Fruit fly (Drosophila melanogaster) whole organism, prepupa: ENCODE results near the gene CG1578.

Experiments used
- CG10631 ChIP-seq: fragments of 200-800 bp; sonication (Bioruptor generic); optimal IDR thresholded peaks from 2 replicates; lab custom pipeline; 2016; ENCODE audit warnings: missing biosample characterization, missing genetic modification characterization
- CG10669 ChIP-seq: fragments of 200-800 bp; sonication (Bioruptor generic); optimal IDR thresholded peaks from 3 replicates; lab custom pipeline; 2018; ENCODE audit warnings: missing biosample characterization, mild to moderate bottlenecking, missing genetic modification characterization, moderate library complexity
- CG11294 ChIP-seq: fragments of 200-800 bp; sonication (Bioruptor generic); IDR thresholded peaks from 2 replicates; pipeline ENCODE4 v1.3.6; 2022; ENCODE audit warnings: missing biosample characterization, missing genetic modification characterization
- CG15336 ChIP-seq: fragments of 200-800 bp; sonication (Bioruptor generic); IDR thresholded peaks from 2 replicates; pipeline ENCODE4 v1.3.6; 2022; ENCODE audit warnings: missing biosample characterization, missing genetic modification characterization
- CG1621 ChIP-seq: fragments of 200-800 bp; sonication (Bioruptor generic); optimal IDR thresholded peaks from 3 replicates; lab custom pipeline; 2018; ENCODE audit warnings: missing biosample characterization, mild to moderate bottlenecking, missing genetic modification characterization
- CG3032 ChIP-seq: fragments of 200-800 bp; optimal IDR thresholded peaks from 2 replicates; lab custom pipeline; 2019; ENCODE audit warnings: missing biosample characterization, mild to moderate bottlenecking, missing genetic modification characterization, moderate library complexity
- CG32006 ChIP-seq: fragments of 200-800 bp; sonication (Bioruptor generic); optimal IDR thresholded peaks from 3 replicates; lab custom pipeline; 2017; ENCODE audit warnings: missing biosample characterization, mild to moderate bottlenecking, missing genetic modification characterization
- CG34406 ChIP-seq: fragments of 200-800 bp; sonication (Bioruptor generic); optimal IDR thresholded peaks from 3 replicates; lab custom pipeline; 2016; ENCODE audit warnings: missing biosample characterization, missing genetic modification characterization
- CG3919 ChIP-seq: fragments of 200-800 bp; sonication (Bioruptor generic); optimal IDR thresholded peaks from 3 replicates; lab custom pipeline; 2016; ENCODE audit warnings: missing biosample characterization, missing genetic modification characterization
- CG4318 ChIP-seq: fragments of 200-800 bp; sonication (Bioruptor generic); optimal IDR thresholded peaks from 3 replicates; lab custom pipeline; 2017; ENCODE audit warnings: missing biosample characterization, mild to moderate bottlenecking, missing genetic modification characterization
- CG6163 ChIP-seq: fragments of 200-800 bp; sonication (Bioruptor generic); IDR thresholded peaks from 3 replicates; pipeline ENCODE4 v1.3.6; 2022; ENCODE audit warnings: missing biosample characterization, missing genetic modification characterization
- CG6276 ChIP-seq: fragments of 200-800 bp; sonication (Bioruptor generic); optimal IDR thresholded peaks from 2 replicates; lab custom pipeline; 2017; ENCODE audit warnings: missing biosample characterization, mild to moderate bottlenecking, missing genetic modification characterization
- CG6808 ChIP-seq: fragments of 200-800 bp; sonication (Bioruptor generic); optimal IDR thresholded peaks from 3 replicates; lab custom pipeline; 2017; ENCODE audit warnings: missing biosample characterization, missing genetic modification characterization, mild to moderate bottlenecking, moderate library complexity, missing genetic modification reagents
- CG6854 ChIP-seq: fragments of 200-800 bp; sonication (Bioruptor generic); optimal IDR thresholded peaks from 2 replicates; lab custom pipeline; 2017; ENCODE audit warnings: missing biosample characterization, mild to moderate bottlenecking, missing genetic modification characterization
- CG8632 ChIP-seq: fragments of 200-800 bp; sonication (Bioruptor generic); optimal IDR thresholded peaks from 3 replicates; lab custom pipeline; 2016; ENCODE audit warnings: missing biosample characterization, missing genetic modification characterization
- CG9139 ChIP-seq: fragments of 200-800 bp; sonication (Bioruptor generic); optimal IDR thresholded peaks from 3 replicates; lab custom pipeline; 2017; ENCODE audit warnings: missing biosample characterization, mild to moderate bottlenecking, missing genetic modification characterization
- Eip75B ChIP-seq: fragments of 200-800 bp; sonication (Bioruptor generic); optimal IDR thresholded peaks from 3 replicates; lab custom pipeline; 2016; ENCODE audit warnings: missing biosample characterization, missing genetic modification characterization
- Eip78C ChIP-seq: fragments of 200-800 bp; sonication (Bioruptor generic); peaks from one replicate; lab custom pipeline; 2016; ENCODE audit warnings: missing biosample characterization, missing genetic modification characterization
- Eip93F ChIP-seq: fragments of 200-800 bp; sonication (Bioruptor generic); optimal IDR thresholded peaks from 2 replicates; lab custom pipeline; 2016; ENCODE audit warnings: missing biosample characterization, mild to moderate bottlenecking, missing genetic modification characterization
- Gug ChIP-seq: fragments of 200-800 bp; sonication (Bioruptor generic); IDR thresholded peaks from 2 replicates; pipeline ENCODE4 v1.3.6; 2022; ENCODE audit warnings: missing biosample characterization, missing genetic modification characterization
- Met ChIP-seq: fragments of 200-800 bp; sonication (Bioruptor generic); optimal IDR thresholded peaks from 3 replicates; lab custom pipeline; 2016; ENCODE audit warnings: missing biosample characterization, missing genetic modification characterization
- OdsH ChIP-seq: fragments of 200-800 bp; sonication (Bioruptor generic); optimal IDR thresholded peaks from 3 replicates; lab custom pipeline; 2016; ENCODE audit warnings: missing biosample characterization, missing genetic modification characterization
- Sox102F ChIP-seq: fragments of 200-800 bp; sonication (Bioruptor generic); optimal IDR thresholded peaks from 2 replicates; lab custom pipeline; 2016; ENCODE audit warnings: missing biosample characterization, mild to moderate bottlenecking, missing genetic modification characterization
- Sox14 ChIP-seq: fragments of 200-800 bp; sonication (Bioruptor generic); optimal IDR thresholded peaks from 3 replicates; lab custom pipeline; 2016; ENCODE audit warnings: missing biosample characterization, missing genetic modification characterization
- achi ChIP-seq: fragments of 200-800 bp; sonication (Bioruptor generic); optimal IDR thresholded peaks from 3 replicates; lab custom pipeline; 2016; ENCODE audit warnings: missing biosample characterization, missing genetic modification characterization
- acj6 ChIP-seq: fragments of 200-800 bp; sonication (Bioruptor generic); optimal IDR thresholded peaks from 3 replicates; lab custom pipeline; 2016; ENCODE audit warnings: missing biosample characterization, missing genetic modification characterization
- dac ChIP-seq: fragments of 200-800 bp; sonication (Bioruptor generic); optimal IDR thresholded peaks from 2 replicates; lab custom pipeline; 2017; ENCODE audit warnings: missing biosample characterization, mild to moderate bottlenecking, missing genetic modification characterization
- dsx ChIP-seq: fragments of 200-800 bp; optimal IDR thresholded peaks from 3 replicates; lab custom pipeline; 2019; ENCODE audit warnings: missing biosample characterization, mild to moderate bottlenecking, missing genetic modification characterization, moderate library complexity; ENCODE audit not compliant: poor library complexity, severe bottlenecking
- eg ChIP-seq: fragments of 200-800 bp; sonication (Bioruptor generic); IDR thresholded peaks from 3 replicates; pipeline ENCODE4 v1.3.6; 2022; ENCODE audit warnings: missing biosample characterization, missing genetic modification characterization
- esn ChIP-seq: fragments of 200-800 bp; sonication (Bioruptor generic); optimal IDR thresholded peaks from 2 replicates; lab custom pipeline; 2016; ENCODE audit warnings: missing biosample characterization, mild to moderate bottlenecking, missing genetic modification characterization, moderate library complexity
- fd85E ChIP-seq: fragments of 200-800 bp; sonication (Bioruptor generic); optimal IDR thresholded peaks from 3 replicates; lab custom pipeline; 2016; ENCODE audit warnings: missing biosample characterization, missing genetic modification characterization
- fkh ChIP-seq: fragments of 200-800 bp; sonication (Bioruptor generic); optimal IDR thresholded peaks from 3 replicates; lab custom pipeline; 2017; ENCODE audit warnings: missing biosample characterization, mild to moderate bottlenecking, missing genetic modification characterization, moderate library complexity
- net ChIP-seq: fragments of 200-800 bp; sonication (Bioruptor generic); optimal IDR thresholded peaks from 3 replicates; lab custom pipeline; 2016; ENCODE audit warnings: missing biosample characterization, missing genetic modification characterization
- ss ChIP-seq, 2 experiments: fragments of 200-800 bp; sonication (Bioruptor generic); optimal IDR thresholded peaks; 2 replicates in 1 of 2; 3 replicates in 1 of 2; lab custom pipeline; 2017 to 2018; ENCODE audit warnings: mild to moderate bottlenecking in 2 of 2, missing biosample characterization in 2 of 2, missing genetic modification characterization in 2 of 2, moderate library complexity in 1 of 2
- svp ChIP-seq: fragments of 200-800 bp; sonication (Bioruptor generic); peaks from one replicate; lab custom pipeline; 2016; ENCODE audit warnings: missing biosample characterization, missing genetic modification characterization
- topi ChIP-seq: fragments of 200-800 bp; sonication (Bioruptor generic); optimal IDR thresholded peaks from 3 replicates; lab custom pipeline; 2016; ENCODE audit warnings: missing biosample characterization, missing genetic modification characterization
- vri ChIP-seq: fragments of 200-800 bp; sonication (Bioruptor generic); optimal IDR thresholded peaks from 3 replicates; lab custom pipeline; 2016; ENCODE audit warnings: missing biosample characterization, mild to moderate bottlenecking, missing genetic modification characterization

The CG1578 gene

DNA sequence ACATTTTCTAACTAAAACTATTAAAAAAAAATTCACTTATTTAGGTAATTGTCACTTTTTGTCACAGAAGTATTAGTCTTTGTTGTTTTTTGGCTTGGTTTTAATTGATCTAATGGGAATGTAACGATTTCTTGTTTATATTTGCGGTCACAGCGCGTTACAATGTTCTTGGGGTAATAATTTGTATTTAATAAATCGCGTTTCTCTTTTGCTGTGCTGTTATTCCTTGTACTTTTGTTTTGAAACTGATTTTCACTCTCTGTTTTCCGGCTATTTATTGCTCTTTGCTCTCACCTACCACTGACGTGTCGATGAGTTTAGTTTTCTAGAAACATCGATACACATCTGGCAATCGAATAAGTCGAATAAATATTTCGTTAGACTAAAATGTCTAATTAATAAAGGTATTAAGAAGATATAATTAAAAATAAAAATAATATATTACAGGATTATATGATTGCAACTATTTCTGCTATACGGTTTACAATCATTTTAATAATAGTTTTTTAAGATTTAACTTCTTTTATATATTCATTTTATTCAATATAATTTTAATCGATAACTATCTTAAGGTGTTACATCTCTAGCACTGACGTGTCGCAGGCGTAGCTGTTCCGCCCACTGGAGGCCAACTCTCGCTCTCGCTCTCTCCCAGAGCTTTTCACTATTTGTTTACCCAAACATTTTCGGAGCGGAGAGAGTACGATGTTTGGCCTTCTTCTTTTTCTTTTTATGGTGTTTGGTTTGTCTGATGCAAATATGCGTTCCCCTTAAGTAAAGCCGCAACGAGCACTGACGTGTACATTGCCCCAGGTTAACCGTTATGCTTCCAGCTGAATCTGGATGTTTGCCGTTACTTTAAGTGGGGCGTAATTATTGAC, 9.2 kb downstream of the CG1578 start, which contains the start of gene Hsc70-3:
Gene Hsc70-3 (minus strand): TSS at position 251 of the 881 bp plus-strand sequence.
- TF ChIP-seq CG34406 = peak; percentile 12
- TF ChIP-seq ss (GFP tag; optimal IDR thresholded peaks at IDR 0.05; lab: Kevin White, UChicago) = peak; percentile 38 to 53
- TF ChIP-seq OdsH (GFP tag; lab: Kevin White, UChicago) = no peak
- peak; percentile 63 for TF ChIP-seq CG6854
- TF ChIP-seq esn (GFP tag; lab: Kevin White, UChicago) = peak; percentile 28
- TF ChIP-seq Sox102F (GFP tag; lab: Kevin White, UChicago) = peak; percentile 42
- peak; percentile 16; the same call in 1 of the 3 replicates for TF ChIP-seq CG6163
- TF ChIP-seq eg (GFP tag; lab: Robert Waterston, UW) = no peak; the same call in 2 of the 3 replicates
- no peak for TF ChIP-seq CG1621 (tag; lab: Kevin White, UChicago)
- peak; percentile 10 for TF ChIP-seq topi (GFP tag; lab: Kevin White, UChicago)
- TF ChIP-seq CG6808 = peak; percentile 29
- no peak for TF ChIP-seq CG11294 (GFP tag; lab: Robert Waterston, UW)
- peak; percentile 11 for TF ChIP-seq achi
- TF ChIP-seq dsx (GFP tag; lab: Kevin White, UChicago) = peak; percentile 30
- peak; percentile 62 for TF ChIP-seq vri (GFP tag; lab: Kevin White, UChicago)
- TF ChIP-seq Met (GFP tag; lab: Kevin White, UChicago) = peak; percentile 28
- TF ChIP-seq CG15336 (GFP tag; lab: Robert Waterston, UW) = peak; percentile 18; the same call in 1 of the 2 replicates
- TF ChIP-seq CG10669 (GFP tag; lab: Kevin White, UChicago) = no peak
- TF ChIP-seq CG8632 (GFP tag; lab: Kevin White, UChicago) = no peak
- peak; percentile 81 for TF ChIP-seq Eip78C (GFP tag; lab: Kevin White, UChicago)
- peak; percentile 92 for TF ChIP-seq fkh (GFP tag; lab: Kevin White, UChicago)
- TF ChIP-seq CG32006 (GFP tag; lab: Kevin White, UChicago) = peak; percentile 0
- TF ChIP-seq CG3919 (GFP tag; lab: Kevin White, UChicago) = peak; percentile 22
- peak; percentile 55 for TF ChIP-seq svp (GFP tag; lab: Kevin White, UChicago)
- peak; percentile 21 for TF ChIP-seq CG9139 (GFP tag; lab: Kevin White, UChicago)
- peak; percentile 46 for TF ChIP-seq CG6276 (GFP tag; lab: Kevin White, UChicago)
- peak; percentile 13 for TF ChIP-seq CG10631
- peak; percentile 13 for TF ChIP-seq CG3032

DNA sequence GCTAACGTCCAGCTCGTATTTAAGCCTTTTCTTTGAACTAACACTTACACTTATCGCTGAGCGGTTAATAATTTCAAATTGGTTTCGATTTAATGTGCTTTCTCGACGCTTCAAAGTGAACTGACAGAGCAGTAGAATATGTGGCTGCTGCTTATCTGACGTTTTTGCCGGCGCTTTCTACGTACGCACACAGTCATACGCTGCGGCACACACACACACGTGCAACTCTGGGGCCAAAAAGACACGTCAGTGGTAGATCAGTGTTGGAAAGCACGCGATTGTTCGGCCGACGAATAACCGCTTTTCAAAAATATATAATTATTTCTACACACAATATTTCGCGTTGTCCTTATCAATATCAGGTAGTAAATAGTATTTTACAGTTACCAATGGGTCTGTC, 10.2 kb downstream of the CG1578 start:
- TF ChIP-seq vri (GFP tag; lab: Kevin White, UChicago) (peak; percentile 46), esn (GFP tag; lab: Kevin White, UChicago) (peak; percentile 29), Met (GFP tag; lab: Kevin White, UChicago) (peak; percentile 37), CG6163 (peak; percentile 38; the same call in 1 of the 3 replicates), topi (GFP tag; lab: Kevin White, UChicago) (peak; percentile 7), ss (GFP tag; optimal IDR thresholded peaks at IDR 0.05; lab: Kevin White, UChicago) (peak in 1 of 2 experiments; percentile 35), CG6808 (peak; percentile 37), Sox14 (no peak), Eip78C (GFP tag; lab: Kevin White, UChicago) (peak; percentile 41), dsx (GFP tag; lab: Kevin White, UChicago) (peak; percentile 7), Eip93F (GFP tag; lab: Kevin White, UChicago) (peak; percentile 46), fd85E (GFP tag; lab: Kevin White, UChicago) (no peak), acj6 (no peak), CG6854 (peak; percentile 19), Gug (GFP tag; lab: Robert Waterston, UW) (no peak), achi (peak; percentile 88), eg (GFP tag; lab: Robert Waterston, UW) (0 out of 3 replicates have a peak, but pooled peaks have one; percentile 41), svp (GFP tag; lab: Kevin White, UChicago) (peak; percentile 87), OdsH (GFP tag; lab: Kevin White, UChicago) (peak; percentile 4), Eip75B (no peak), dac (GFP tag; lab: Kevin White, UChicago) (no peak), CG1621 (tag; lab: Kevin White, UChicago) (peak; percentile 37), net (GFP tag; lab: Kevin White, UChicago) (peak; percentile 20), CG4318 (GFP tag; lab: Kevin White, UChicago) (no peak), CG15336 (GFP tag; lab: Robert Waterston, UW) (0 out of 2 replicates have a peak, but pooled peaks have one; percentile 12), CG3919 (GFP tag; lab: Kevin White, UChicago) (peak; percentile 12)
